Fruit fly (Drosophila melanogaster): ENCODE measurements around the gene CG11696.

DNA sequence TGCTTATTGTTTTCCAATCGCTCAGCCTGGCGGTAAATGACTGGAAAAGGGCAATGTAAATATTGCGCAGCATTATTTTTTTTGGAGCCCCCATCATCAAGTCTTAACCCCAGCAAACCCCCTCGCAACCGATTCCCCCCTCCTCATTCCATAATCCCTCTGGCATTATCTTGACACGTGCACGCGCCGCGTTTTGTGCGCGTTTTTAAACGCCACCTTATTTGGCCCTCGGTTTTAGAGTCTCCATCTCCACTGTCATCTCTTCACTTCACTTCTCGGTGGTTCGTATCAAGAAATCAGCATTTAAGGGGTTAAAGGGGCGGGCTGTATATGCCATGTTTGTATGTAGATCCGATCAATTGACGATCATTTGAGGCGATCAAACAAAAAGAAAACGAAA is 26.6 kb upstream of the CG11696 start:
- TF ChIP-seq MBD-R2 (GFP tag; IDR thresholded peaks at IDR 0.05) = no peak
- 0 out of 2 replicates have a peak, but pooled peaks have one; percentile 15 for TF ChIP-seq vvl (GFP tag; IDR thresholded peaks at IDR 0.05)
- TF ChIP-seq kay (GFP tag; optimal IDR thresholded peaks at IDR 0.05) = no peak
- no peak for TF ChIP-seq unc-4 (GFP tag; IDR thresholded peaks at IDR 0.05; ENCODE audit: partially characterized antibody)
- TF ChIP-seq CG12299 (tag; optimal IDR thresholded peaks at IDR 0.05) = no peak
- no peak for TF ChIP-seq CG11398 (GFP tag; optimal IDR thresholded peaks at IDR 0.05)
- no peak for TF ChIP-seq ssp (GFP tag; IDR thresholded peaks at IDR 0.05)
- TF ChIP-seq z (GFP tag; IDR thresholded peaks at IDR 0.05) = no peak
- no peak for TF ChIP-seq H15 (GFP tag; IDR thresholded peaks at IDR 0.05)
- TF ChIP-seq CG10431 (GFP tag; optimal IDR thresholded peaks at IDR 0.05) = no peak
- no peak for TF ChIP-seq slbo (GFP tag; IDR thresholded peaks at IDR 0.05)
- TF ChIP-seq slou (GFP tag; optimal IDR thresholded peaks at IDR 0.05) = no peak
- TF ChIP-seq Usf (GFP tag; optimal IDR thresholded peaks at IDR 0.05) = no peak

Data from whole organism, embryonic.